Fruit fly (Drosophila melanogaster): ENCODE data around the gene CG32808.

The CG32808 gene

dm6 chrX:1482840-1483518 lies 13.4 kb upstream of the CG32808 start, which contains the start of the genes sta and inc:
Gene sta, minus strand, starts transcription at chrX:1483413.
Gene inc, plus strand, starts transcription at chrX:1483479.
- TF ChIP-seq Smox (GFP tag; optimal IDR thresholded peaks at IDR 0.05) (peak; percentile 31), CG31627 (GFP tag; optimal IDR thresholded peaks at IDR 0.05) (peak; percentile 25), CG3032 (tag; optimal IDR thresholded peaks at IDR 0.05) (peak; percentile 50), Sox102F (GFP tag; optimal IDR thresholded peaks at IDR 0.05) (peak; percentile 44), CG10669 (GFP tag; optimal IDR thresholded peaks at IDR 0.05) (peak; percentile 41), vri (GFP tag; optimal IDR thresholded peaks at IDR 0.05) (peak; percentile 64), Gug (GFP tag; IDR thresholded peaks at IDR 0.05) (no peak), dsx (GFP tag; optimal IDR thresholded peaks at IDR 0.05; ENCODE audit: poor library complexity, severe bottlenecking) (peak; percentile 38), CG6792 (GFP tag; optimal IDR thresholded peaks at IDR 0.05) (peak; percentile 54), Lpt (GFP tag; optimal IDR thresholded peaks at IDR 0.05) (no peak), dac (GFP tag; optimal IDR thresholded peaks at IDR 0.05) (peak; percentile 51), CG32006 (GFP tag; optimal IDR thresholded peaks at IDR 0.05) (no peak), CG11902 (GFP tag; optimal IDR thresholded peaks at IDR 0.05) (no peak), OdsH (GFP tag; optimal IDR thresholded peaks at IDR 0.05) (peak; percentile 26), esn (GFP tag; optimal IDR thresholded peaks at IDR 0.05) (peak; percentile 66), CG15336 (GFP tag; IDR thresholded peaks at IDR 0.05) (peak; percentile 14; the same call in 1 of the 2 replicates), spab (GFP tag; optimal IDR thresholded peaks at IDR 0.05) (peak; percentile 10), CG4318 (GFP tag; optimal IDR thresholded peaks at IDR 0.05) (no peak), Eip75B (GFP tag; optimal IDR thresholded peaks at IDR 0.05) (peak; percentile 51), CG7368 (GFP tag; optimal IDR thresholded peaks at IDR 0.05) (peak; percentile 63), CG9139 (GFP tag; optimal IDR thresholded peaks at IDR 0.05) (peak; percentile 61), CG6854 (GFP tag; optimal IDR thresholded peaks at IDR 0.05) (peak; percentile 91), fkh (GFP tag; optimal IDR thresholded peaks at IDR 0.05) (peak; percentile 35), pdm3 (GFP tag; optimal IDR thresholded peaks at IDR 0.05) (peak; percentile 34), fd85E (GFP tag; optimal IDR thresholded peaks at IDR 0.05) (peak; percentile 34), CG6163 (GFP tag; IDR thresholded peaks at IDR 0.05) (peak; percentile 76), Blimp-1 (GFP tag; optimal IDR thresholded peaks at IDR 0.05) (peak; percentile 29), cyc (GFP tag; optimal IDR thresholded peaks at IDR 0.05) (peak; percentile 58), CG16779 (tag; optimal IDR thresholded peaks at IDR 0.05) (peak; percentile 28), fd59A (GFP tag; optimal IDR thresholded peaks at IDR 0.05) (peak; percentile 11), CG8319 (GFP tag; optimal IDR thresholded peaks at IDR 0.05) (peak; percentile 10), salr (GFP tag; optimal IDR thresholded peaks at IDR 0.05) (peak in 1 of 2 experiments; percentile 37), CG11762 (GFP tag; optimal IDR thresholded peaks at IDR 0.05; ENCODE audit: insufficient read depth) (peak; percentile 3), Met (GFP tag; optimal IDR thresholded peaks at IDR 0.05) (peak; percentile 68), lz (GFP tag; optimal IDR thresholded peaks at IDR 0.05) (peak; percentile 43), CG8119 (GFP tag; IDR thresholded peaks at IDR 0.05) (peak; percentile 31; the same call in 1 of the 3 replicates), net (GFP tag; optimal IDR thresholded peaks at IDR 0.05) (peak; percentile 46), Ets21C (GFP tag; optimal IDR thresholded peaks at IDR 0.05) (peak; percentile 12), CG1621 (tag; optimal IDR thresholded peaks at IDR 0.05) (peak; percentile 86), acj6 (GFP tag; optimal IDR thresholded peaks at IDR 0.05) (peak; percentile 12), CG6276 (GFP tag; optimal IDR thresholded peaks at IDR 0.05) (no peak), CG6808 (GFP tag; optimal IDR thresholded peaks at IDR 0.05) (peak; percentile 42), CG3919 (GFP tag; optimal IDR thresholded peaks at IDR 0.05) (peak; percentile 77), Sox15 (GFP tag; optimal IDR thresholded peaks at IDR 0.05) (no peak), topi (GFP tag; optimal IDR thresholded peaks at IDR 0.05) (peak; percentile 70), achi (GFP tag; optimal IDR thresholded peaks at IDR 0.05) (peak; percentile 80), CG10631 (GFP tag; optimal IDR thresholded peaks at IDR 0.05) (no peak), Sox14 (GFP tag; optimal IDR thresholded peaks at IDR 0.05) (peak; percentile 56), CG34406 (GFP tag; optimal IDR thresholded peaks at IDR 0.05) (peak; percentile 40), Eip93F (GFP tag; optimal IDR thresholded peaks at IDR 0.05) (no peak)
